Worm (Caenorhabditis elegans): ENCODE results near the gene gst-7.

DNA sequence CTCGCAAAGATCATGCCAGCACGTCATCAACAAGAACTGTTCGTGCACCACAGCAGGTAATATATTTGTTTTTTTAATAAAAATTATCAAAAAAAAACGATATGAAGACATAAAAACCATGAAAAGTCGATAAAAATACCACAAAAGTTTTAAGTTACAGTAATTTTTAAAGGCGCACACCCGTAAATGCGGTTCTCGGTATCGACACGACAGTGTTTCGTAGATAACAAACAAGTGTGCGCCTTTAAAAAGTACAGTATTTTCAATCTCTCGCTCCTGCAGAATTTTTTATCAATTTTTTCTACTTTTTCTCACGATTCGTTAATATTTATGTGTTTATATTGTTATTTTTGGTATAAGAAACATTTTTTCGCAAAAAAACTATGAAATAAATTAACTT, 23.5 kb downstream of the gst-7 start:
- no peak for TF ChIP-seq F44E2.7 (GFP tag; IDR thresholded peaks at IDR 0.05)
- no peak for TF ChIP-seq nhr-10 (tag; optimal IDR thresholded peaks at IDR 0.05)
- no peak for TF ChIP-seq zag-1 (tag; optimal IDR thresholded peaks at IDR 0.05)
- TF ChIP-seq snpc-4 (tag; optimal IDR thresholded peaks at IDR 0.05) = no peak
- no peak for TF ChIP-seq ceh-28 (tag; optimal IDR thresholded peaks at IDR 0.05)

All from whole organism, L4 larva.